Worm (Caenorhabditis elegans) whole organism, late embryonic: ENCODE results near the gene C03E10.3.

ENCODE experiments used
- K02D7.2 ChIP-seq: sonication (generic microtip); optimal IDR thresholded peaks from 2 replicates; lab custom pipeline; 2017; ENCODE audit warnings: mild to moderate bottlenecking, missing genetic modification characterization, missing compliant biosample characterization
- ceh-2 ChIP-seq: sonication (generic microtip); optimal IDR thresholded peaks from 2 replicates; lab custom pipeline; 2016; ENCODE audit warnings: missing genotype, missing genetic modification characterization, missing compliant biosample characterization
- ceh-24 ChIP-seq: sonication (generic microtip); optimal IDR thresholded peaks from 2 replicates; lab custom pipeline; 2016; ENCODE audit warnings: mild to moderate bottlenecking, missing genetic modification characterization, missing compliant biosample characterization
- ceh-34 ChIP-seq: sonication (generic microtip); optimal IDR thresholded peaks from 2 replicates; lab custom pipeline; 2016; ENCODE audit warnings: mild to moderate bottlenecking, missing genetic modification characterization, missing compliant biosample characterization
- ceh-6 ChIP-seq: fragments of 200-800 bp; sonication (Bioruptor generic); optimal IDR thresholded peaks from 2 replicates; lab custom pipeline; 2018; ENCODE audit warnings: mild to moderate bottlenecking, missing genetic modification characterization, missing compliant biosample characterization
- dmd-4 ChIP-seq: sonication (generic microtip); optimal IDR thresholded peaks from 2 replicates; lab custom pipeline; 2016; ENCODE audit warnings: borderline replicate concordance, missing genetic modification characterization, missing compliant biosample characterization
- dve-1 ChIP-seq: sonication (generic microtip); optimal IDR thresholded peaks from 2 replicates; lab custom pipeline; 2017; ENCODE audit warnings: antibody characterized with exemption, mild to moderate bottlenecking, missing genetic modification characterization, missing compliant biosample characterization
- ets-4 ChIP-seq: sonication (generic microtip); optimal IDR thresholded peaks from 2 replicates; lab custom pipeline; 2016; ENCODE audit warnings: missing genetic modification characterization, missing compliant biosample characterization
- eyg-1 ChIP-seq: sonication (generic microtip); optimal IDR thresholded peaks from 2 replicates; lab custom pipeline; 2016; ENCODE audit warnings: missing genotype, missing genetic modification characterization, missing compliant biosample characterization
- fax-1 ChIP-seq: sonication (generic microtip); optimal IDR thresholded peaks from 2 replicates; lab custom pipeline; 2016; ENCODE audit warnings: missing genotype, missing genetic modification characterization, missing compliant biosample characterization
- hlh-30 ChIP-seq: sonication (generic microtip); optimal IDR thresholded peaks from 2 replicates; lab custom pipeline; 2017; ENCODE audit warnings: antibody characterized with exemption, missing genetic modification characterization, missing compliant biosample characterization; ENCODE audit not compliant: insufficient read depth
- hlh-8 ChIP-seq: sonication (generic microtip); optimal IDR thresholded peaks from 2 replicates; lab custom pipeline; 2016; ENCODE audit warnings: missing genotype, missing genetic modification characterization, missing compliant biosample characterization
- nfya-1 ChIP-seq: sonication (generic microtip); optimal IDR thresholded peaks from 2 replicates; lab custom pipeline; 2017; ENCODE audit warnings: missing genetic modification characterization, mild to moderate bottlenecking, missing compliant biosample characterization, antibody characterized with exemption, moderate library complexity
- nhr-232 ChIP-seq: sonication (generic microtip); optimal IDR thresholded peaks from 2 replicates; lab custom pipeline; 2016; ENCODE audit warnings: missing genetic modification characterization, missing compliant biosample characterization
- pag-3 ChIP-seq: sonication (generic microtip); optimal IDR thresholded peaks from 2 replicates; lab custom pipeline; 2016; ENCODE audit warnings: missing compliant biosample characterization, missing genetic modification characterization, borderline replicate concordance
- pat-9 ChIP-seq: fragments of 200-800 bp; sonication (Bioruptor generic); optimal IDR thresholded peaks from 2 replicates; lab custom pipeline; 2018; ENCODE audit warnings: mild to moderate bottlenecking, missing genetic modification characterization, moderate library complexity, missing compliant biosample characterization
- pax-1 ChIP-seq: fragments of 150-350 bp; optimal IDR thresholded peaks from 2 replicates; lab custom pipeline; 2014; ENCODE audit warnings: missing biosample characterization, missing genetic modification characterization
- pha-2 ChIP-seq: sonication (generic microtip); optimal IDR thresholded peaks from 2 replicates; lab custom pipeline; 2017; ENCODE audit warnings: mild to moderate bottlenecking, missing genetic modification characterization, missing compliant biosample characterization
- sdc-2 ChIP-seq: sonication (generic microtip); optimal IDR thresholded peaks from 2 replicates; lab custom pipeline; 2016; ENCODE audit warnings: missing genotype, missing genetic modification characterization, missing compliant biosample characterization
- unc-42 ChIP-seq: sonication (generic microtip); optimal IDR thresholded peaks from 2 replicates; lab custom pipeline; 2016; ENCODE audit warnings: missing genotype, missing genetic modification characterization, missing compliant biosample characterization

C03E10.3 gene

DNA sequence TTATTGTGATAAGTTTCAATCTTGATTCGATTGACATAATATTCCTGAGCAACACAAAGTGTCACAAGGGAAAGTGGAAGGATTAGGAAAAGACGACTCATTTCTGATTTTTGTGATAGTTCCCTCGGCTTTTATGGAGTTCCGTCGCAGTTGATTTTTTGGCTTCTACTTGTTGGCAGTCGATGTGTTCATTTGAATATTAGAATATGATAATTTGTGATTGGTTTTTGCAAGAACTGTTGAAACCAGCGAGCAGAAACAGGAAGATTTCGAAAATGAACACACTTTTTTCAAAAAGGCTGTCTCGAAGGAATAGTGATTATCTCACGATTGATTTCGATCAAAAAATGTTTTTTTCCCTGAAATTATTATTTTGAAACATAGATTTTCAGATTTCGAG lies 48.0 kb downstream of the C03E10.3 start, which contains the start of gene T02E9.6:
TSS of gene T02E9.6 (minus strand) at position 101 of the 400 bp plus-strand sequence.
- TF ChIP-seq nfya-1 (tag; lab: Kevin White, UChicago) (no peak), dve-1 (no peak), eyg-1 (tag; lab: Kevin White, UChicago) (no peak), ceh-2 (no peak), hlh-30 (no peak), nhr-232 (tag; lab: Kevin White, UChicago) (no peak), fax-1 (tag; lab: Kevin White, UChicago) (no peak), ceh-24 (no peak), dmd-4 (tag; lab: Kevin White, UChicago) (no peak), K02D7.2 (tag; lab: Kevin White, UChicago) (no peak), unc-42 (tag; lab: Kevin White, UChicago) (no peak), ets-4 (tag; lab: Kevin White, UChicago) (no peak), pag-3 (tag; lab: Kevin White, UChicago) (no peak)
- TF ChIP-seq, all 69 proteins: peak for 0

- no peak for TF ChIP-seq sdc-2 (tag; lab: Kevin White, UChicago)
- peak; percentile 5 for TF ChIP-seq pha-2 (tag; lab: Kevin White, UChicago)
- TF ChIP-seq pat-9 (tag; lab: Kevin White, UChicago) = no peak
- TF ChIP-seq pax-1 (tag; lab: Kevin White, UChicago) = peak; percentile 95
- TF ChIP-seq ceh-34 (tag; lab: Kevin White, UChicago) = peak; percentile 97
- no peak for TF ChIP-seq ceh-6 (GFP tag; lab: Kevin White, UChicago)
Observed at ce11 chrV:11335757-11336418, 49.7 kb downstream of the C03E10.3 start.

ce11 chrV:11336877-11337276 lies 50.7 kb downstream of the C03E10.3 start:
- TF ChIP-seq hlh-8 (tag; lab: Kevin White, UChicago) = no peak
- peak; percentile 90 for TF ChIP-seq unc-42 (tag; lab: Kevin White, UChicago)
